Worm (Caenorhabditis elegans) whole organism, L3 larva: ENCODE results near the gene str-221.
A peak's percentile ranks its signal among the peaks of the same experiment; 100 is the strongest.

Experiments used
- lin-39 ChIP-seq: fragments of 150-350 bp; optimal IDR thresholded peaks from 2 replicates; lab custom pipeline; 2018; ENCODE audit warnings: missing biosample characterization, missing genetic modification reagents, missing genetic modification characterization
- mdl-1 ChIP-seq: fragments of 150-350 bp; optimal IDR thresholded peaks from 2 replicates; lab custom pipeline; 2014; ENCODE audit warnings: missing biosample characterization, missing genetic modification characterization
- nhr-25 ChIP-seq: sonication (generic microtip); optimal IDR thresholded peaks from 2 replicates; lab custom pipeline; 2017; ENCODE audit warnings: missing biosample characterization, missing genetic modification characterization
- nhr-28 ChIP-seq: fragments of 150-350 bp; optimal IDR thresholded peaks from 2 replicates; lab custom pipeline; 2014; ENCODE audit warnings: missing biosample characterization, missing genetic modification characterization
- snpc-4 ChIP-seq: fragments of 150-350 bp; optimal IDR thresholded peaks from 2 replicates; lab custom pipeline; 2014; ENCODE audit warnings: missing biosample characterization, missing genetic modification characterization
- unc-39 ChIP-seq: sonication (generic microtip); optimal IDR thresholded peaks from 4 replicates; lab custom pipeline; 2017; ENCODE audit warnings: missing biosample characterization, missing genetic modification characterization
- ztf-11 ChIP-seq: fragments of 150-350 bp; optimal IDR thresholded peaks from 2 replicates; lab custom pipeline; 2014; ENCODE audit warnings: missing biosample characterization, missing genetic modification characterization

DNA sequence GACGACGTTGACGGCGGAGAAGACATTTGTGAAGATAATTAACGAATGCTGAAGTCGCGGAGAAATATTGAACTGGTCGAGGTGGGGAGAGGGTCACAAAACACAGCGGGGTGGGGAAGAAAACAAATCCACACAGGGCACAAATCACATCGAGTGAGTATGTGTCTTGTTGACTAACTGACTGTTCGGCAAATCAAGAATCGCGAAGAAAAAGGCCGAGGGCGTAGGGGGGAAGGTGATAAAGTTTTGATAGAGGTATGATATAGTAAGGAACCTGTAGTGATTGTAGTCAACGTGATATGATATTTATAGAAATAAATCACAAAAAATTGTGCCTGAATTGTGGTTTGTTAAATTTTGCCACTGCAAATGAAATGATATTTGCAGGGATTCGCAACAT, 32.3 kb upstream of the str-221 start, which contains the start of gene nhr-178:
- TF ChIP-seq lin-39 (tag; lab: Kevin White, UChicago): no peak
- TF ChIP-seq nhr-25 (tag; lab: Kevin White, UChicago): peak; percentile 9
- TF ChIP-seq nhr-28 (tag; lab: Kevin White, UChicago): no peak
- peak; percentile 13 for TF ChIP-seq mdl-1 (tag; lab: Kevin White, UChicago)
- TF ChIP-seq ztf-11: no peak
- no peak for TF ChIP-seq unc-39 (tag; lab: Kevin White, UChicago)
- no peak for TF ChIP-seq snpc-4 (tag; lab: Kevin White, UChicago)
